Fruit fly (Drosophila melanogaster) whole organism, adult: ENCODE measurements around the gene BNIP3.

Experiments used
- CG11617 ChIP-seq: fragments of 200-800 bp; sonication (Bioruptor generic); optimal IDR thresholded peaks from 2 replicates; lab custom pipeline; 2017; ENCODE audit warnings: mild to moderate bottlenecking, missing biosample characterization, missing genetic modification reagents, missing genetic modification characterization
- CG12768 ChIP-seq: fragments of 200-800 bp; sonication (Bioruptor generic); optimal IDR thresholded peaks from 2 replicates; lab custom pipeline; 2017; ENCODE audit warnings: missing biosample characterization, missing genetic modification characterization, mild to moderate bottlenecking, moderate library complexity, missing genetic modification reagents
- CG14711 ChIP-seq: fragments of 200-800 bp; sonication (Bioruptor generic); optimal IDR thresholded peaks from 2 replicates; lab custom pipeline; 2018; ENCODE audit warnings: missing biosample characterization, mild to moderate bottlenecking, missing genetic modification characterization, moderate library complexity
- CG1620 ChIP-seq: fragments of 200-800 bp; sonication (Bioruptor generic); optimal IDR thresholded peaks from 2 replicates; lab custom pipeline; 2016; ENCODE audit warnings: missing biosample characterization, missing genetic modification characterization
- CG33017 ChIP-seq: fragments of 200-800 bp; sonication (Bioruptor generic); optimal IDR thresholded peaks from 2 replicates; lab custom pipeline; 2018; ENCODE audit warnings: missing biosample characterization, mild to moderate bottlenecking, missing genetic modification characterization, moderate library complexity
- CG5204 ChIP-seq: fragments of 200-800 bp; sonication (Bioruptor generic); optimal IDR thresholded peaks from 2 replicates; lab custom pipeline; 2016; ENCODE audit warnings: missing biosample characterization, missing genetic modification characterization
- CG7045 ChIP-seq: fragments of 200-800 bp; sonication (Bioruptor generic); optimal IDR thresholded peaks from 2 replicates; lab custom pipeline; 2017; ENCODE audit warnings: missing biosample characterization, mild to moderate bottlenecking, missing genetic modification characterization
- CG7101 ChIP-seq: fragments of 200-800 bp; sonication (Bioruptor generic); optimal IDR thresholded peaks from 2 replicates; lab custom pipeline; 2018; ENCODE audit warnings: missing biosample characterization, mild to moderate bottlenecking, missing genetic modification characterization, moderate library complexity
- Clk ChIP-seq: fragments of 200-800 bp; sonication (Bioruptor generic); optimal IDR thresholded peaks from 2 replicates; lab custom pipeline; 2017; ENCODE audit warnings: missing biosample characterization, missing genetic modification characterization
- Crg-1 ChIP-seq: fragments of 200-800 bp; sonication (Bioruptor generic); optimal IDR thresholded peaks from 2 replicates; lab custom pipeline; 2016; ENCODE audit warnings: missing biosample characterization, missing genetic modification characterization
- Hr96 ChIP-seq: fragments of 200-800 bp; sonication (Bioruptor generic); optimal IDR thresholded peaks from 2 replicates; lab custom pipeline; 2016; ENCODE audit warnings: missing biosample characterization, missing genetic modification characterization
- Mnt ChIP-seq: fragments of 200-800 bp; sonication (Bioruptor generic); optimal IDR thresholded peaks from 2 replicates; lab custom pipeline; 2016; ENCODE audit warnings: missing biosample characterization, mild to moderate bottlenecking, missing genetic modification characterization
- bab1 ChIP-seq: fragments of 200-800 bp; sonication (Bioruptor generic); optimal IDR thresholded peaks from 3 replicates; lab custom pipeline; 2019; ENCODE audit warnings: missing biosample characterization, mild to moderate bottlenecking, missing genetic modification characterization, moderate library complexity
- cic ChIP-seq: fragments of 200-800 bp; sonication (Bioruptor generic); optimal IDR thresholded peaks from 2 replicates; lab custom pipeline; 2017; ENCODE audit warnings: missing biosample characterization, mild to moderate bottlenecking, missing genetic modification characterization, moderate library complexity
- cnc ChIP-seq, 2 experiments: fragments of >200 bp; optimal IDR thresholded peaks; 2 replicates each; lab custom pipeline; 2017
- kay ChIP-seq: fragments of 200-800 bp; sonication (Bioruptor generic); peaks from one replicate; lab custom pipeline; 2016; ENCODE audit warnings: missing biosample characterization, missing genetic modification characterization, borderline replicate concordance
- ovo ChIP-seq: fragments of 200-800 bp; sonication (Bioruptor generic); optimal IDR thresholded peaks from 2 replicates; lab custom pipeline; 2016; ENCODE audit warnings: missing biosample characterization, missing genetic modification characterization
- pad ChIP-seq: fragments of 200-800 bp; sonication (Bioruptor generic); optimal IDR thresholded peaks from 3 replicates; lab custom pipeline; 2017; ENCODE audit warnings: missing biosample characterization, missing genetic modification characterization, mild to moderate bottlenecking, moderate library complexity, missing genetic modification reagents
- tj ChIP-seq: fragments of 200-800 bp; sonication (Bioruptor generic); optimal IDR thresholded peaks from 3 replicates; lab custom pipeline; 2017; ENCODE audit warnings: missing biosample characterization, mild to moderate bottlenecking, missing genetic modification characterization, moderate library complexity
- toe ChIP-seq: fragments of 200-800 bp; sonication (Bioruptor generic); optimal IDR thresholded peaks from 2 replicates; lab custom pipeline; 2016; ENCODE audit warnings: missing biosample characterization, missing genetic modification characterization

The BNIP3 gene

dm6 chr3L:20474197-20474788 lies 44.9 kb downstream of the BNIP3 start, which contains the start of gene isoQC:
Gene isoQC, plus strand, starts transcription at chr3L:20474466.
- TF ChIP-seq Mnt (GFP tag; lab: Kevin White, UChicago) (peak; percentile 60), kay (peak; percentile 90), pad (GFP tag; lab: Kevin White, UChicago) (no peak), CG11617 (GFP tag; lab: Kevin White, UChicago) (no peak), tj (no peak), Hr96 (GFP tag; lab: Kevin White, UChicago) (no peak)

DNA sequence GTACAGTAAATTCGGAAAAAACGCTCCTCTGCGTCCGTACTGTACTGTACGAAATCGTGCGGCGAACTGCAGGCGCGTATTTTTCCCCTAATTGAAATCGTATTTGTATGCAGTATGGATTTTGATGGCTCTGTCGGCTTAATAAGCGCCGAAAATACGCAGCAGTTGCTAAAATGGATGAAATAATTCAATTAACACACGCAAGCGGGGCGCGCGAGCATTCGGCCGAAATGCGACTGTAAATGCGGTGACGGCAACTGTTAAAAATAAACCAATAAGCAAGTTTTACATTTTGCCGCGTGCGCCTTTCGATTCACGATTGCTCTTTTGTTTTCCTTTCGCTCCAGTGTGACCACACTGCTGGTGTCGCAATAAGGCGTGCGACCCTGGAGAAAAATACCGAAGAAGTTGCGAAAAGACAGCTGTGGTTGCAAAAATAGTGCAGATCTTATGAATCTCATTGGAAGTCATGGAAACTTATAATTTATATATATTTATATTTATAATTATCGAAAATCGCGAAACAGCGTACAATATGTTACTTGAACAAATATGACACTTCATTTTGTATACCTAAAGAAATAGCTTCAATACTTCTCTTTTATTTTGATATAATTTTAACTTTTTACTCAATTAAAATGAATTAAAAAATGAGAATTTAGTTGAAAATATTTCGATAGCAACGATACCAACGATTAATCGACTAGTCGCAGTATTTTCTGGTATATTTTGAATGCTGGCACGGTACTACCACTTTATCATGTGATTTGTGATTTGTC lies 46.0 kb downstream of the BNIP3 start, which contains the start of the genes CG32428 and CG5969:
CG32428 (minus strand) TSS at position 703 of the 779 bp plus-strand sequence.
CG5969 (plus strand) TSS at position 763 of the 779 bp plus-strand sequence.
- TF ChIP-seq cnc (optimal IDR thresholded peaks at IDR 0.05; lab: Kevin White, UChicago) (no peak), Mnt (GFP tag; lab: Kevin White, UChicago) (peak; percentile 60), CG11617 (GFP tag; lab: Kevin White, UChicago) (peak; percentile 40), CG7101 (tag; lab: Kevin White, UChicago) (peak; percentile 74), toe (GFP tag; lab: Kevin White, UChicago) (peak; percentile 8), CG12768 (peak; percentile 78), Hr96 (GFP tag; lab: Kevin White, UChicago) (no peak), tj (peak; percentile 82), pad (GFP tag; lab: Kevin White, UChicago) (peak; percentile 47), Clk (no peak), CG14711 (tag; lab: Kevin White, UChicago) (peak; percentile 60), CG33017 (tag; lab: Kevin White, UChicago) (peak; percentile 74), CG7045 (GFP tag; lab: Kevin White, UChicago) (peak; percentile 70), ovo (no peak), CG5204 (GFP tag; lab: Kevin White, UChicago) (peak; percentile 11)

DNA sequence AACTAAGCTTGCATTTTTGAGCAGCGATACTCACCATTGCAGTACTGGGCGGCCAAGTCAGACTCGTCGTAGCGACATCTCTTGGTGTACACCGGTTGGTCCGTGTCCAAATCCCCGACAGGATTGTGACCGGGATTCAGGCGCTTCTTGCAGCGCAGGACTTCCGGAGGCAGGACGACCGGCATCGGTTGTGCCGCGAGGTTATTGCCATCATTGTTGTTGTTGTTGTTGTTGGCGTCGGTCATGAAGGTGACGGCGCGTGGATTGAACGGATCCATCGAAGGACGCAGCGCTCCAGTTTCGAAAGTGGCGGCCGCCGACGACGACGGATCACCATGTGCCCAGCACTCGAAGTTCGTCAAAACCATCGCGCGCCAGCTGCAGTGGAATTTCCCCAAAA lies 46.6 kb downstream of the BNIP3 start:
- TF ChIP-seq CG12768: no peak
- no peak for TF ChIP-seq Mnt (GFP tag; lab: Kevin White, UChicago)
- TF ChIP-seq CG11617 (GFP tag; lab: Kevin White, UChicago): no peak
- TF ChIP-seq CG1620 (GFP tag; lab: Kevin White, UChicago): no peak
- no peak for TF ChIP-seq CG7045 (GFP tag; lab: Kevin White, UChicago)
- no peak for TF ChIP-seq cnc (optimal IDR thresholded peaks at IDR 0.05; lab: Kevin White, UChicago)
- no peak for TF ChIP-seq pad (GFP tag; lab: Kevin White, UChicago)
- no peak for TF ChIP-seq ovo
- TF ChIP-seq Hr96 (GFP tag; lab: Kevin White, UChicago): no peak
- no peak for TF ChIP-seq CG33017 (tag; lab: Kevin White, UChicago)
- TF ChIP-seq Clk: no peak
- no peak for TF ChIP-seq cic (GFP tag; lab: Kevin White, UChicago)
- no peak for TF ChIP-seq toe (GFP tag; lab: Kevin White, UChicago)
- TF ChIP-seq bab1: no peak
- TF ChIP-seq kay: no peak
- TF ChIP-seq CG14711 (tag; lab: Kevin White, UChicago): no peak
- TF ChIP-seq tj: no peak
- no peak for TF ChIP-seq CG7101 (tag; lab: Kevin White, UChicago)
- no peak for TF ChIP-seq CG5204 (GFP tag; lab: Kevin White, UChicago)

DNA sequence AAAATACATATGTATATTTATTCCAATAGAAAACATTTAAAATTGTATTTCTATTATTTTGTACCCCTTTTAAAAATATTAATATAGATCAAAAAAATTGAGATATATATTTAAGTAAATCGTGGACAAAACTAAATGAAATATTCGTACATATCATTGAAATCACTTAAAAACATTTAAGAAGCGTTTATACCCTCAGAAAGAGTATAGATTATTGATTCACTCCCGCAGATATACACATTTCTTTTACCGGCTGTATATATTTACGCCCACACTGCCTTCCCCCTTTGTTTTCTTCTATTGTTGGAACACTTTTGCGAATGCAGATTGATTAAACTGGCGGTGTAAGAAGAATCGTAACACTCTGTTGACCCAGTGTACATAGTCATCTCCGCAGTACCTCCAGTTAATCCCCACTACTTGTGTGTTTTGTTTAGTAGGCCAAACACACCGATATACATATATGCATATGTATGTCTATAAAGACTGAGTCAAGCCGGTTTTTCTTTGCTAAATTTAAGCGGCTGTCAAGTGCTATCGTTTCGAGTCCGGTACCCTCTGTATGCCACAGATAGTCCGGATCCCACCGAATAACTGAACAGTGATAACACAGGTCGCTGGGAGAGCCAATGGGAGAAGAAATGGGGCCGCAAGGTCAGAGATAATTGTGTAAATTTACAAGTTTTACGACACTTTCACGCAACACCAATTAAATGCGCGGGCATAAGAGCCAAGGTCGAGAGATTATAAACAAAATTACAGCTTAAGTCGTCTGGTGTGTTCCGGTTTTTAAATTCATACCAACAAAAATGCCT lies 47.5 kb downstream of the BNIP3 start:
- TF ChIP-seq ovo (peak; percentile 53), Mnt (GFP tag; lab: Kevin White, UChicago) (peak; percentile 63), bab1 (no peak), CG7101 (tag; lab: Kevin White, UChicago) (peak; percentile 76), CG11617 (GFP tag; lab: Kevin White, UChicago) (peak; percentile 41), CG14711 (tag; lab: Kevin White, UChicago) (peak; percentile 62), Hr96 (GFP tag; lab: Kevin White, UChicago) (peak; percentile 19), CG7045 (GFP tag; lab: Kevin White, UChicago) (no peak), tj (no peak), cnc (optimal IDR thresholded peaks at IDR 0.05; lab: Kevin White, UChicago) (no peak), CG33017 (tag; lab: Kevin White, UChicago) (peak; percentile 84), Clk (no peak), CG12768 (peak; percentile 32), pad (GFP tag; lab: Kevin White, UChicago) (peak; percentile 50), CG5204 (GFP tag; lab: Kevin White, UChicago) (peak; percentile 17), cic (GFP tag; lab: Kevin White, UChicago) (peak; percentile 71), toe (GFP tag; lab: Kevin White, UChicago) (peak; percentile 46), CG1620 (GFP tag; lab: Kevin White, UChicago) (peak; percentile 12), Crg-1 (GFP tag; lab: Kevin White, UChicago) (peak; percentile 87), kay (peak; percentile 50)

dm6 chr3L:20470991-20471498 lies 48.1 kb downstream of the BNIP3 start:
- TF ChIP-seq CG14711 (tag; lab: Kevin White, UChicago) (no peak), Hr96 (GFP tag; lab: Kevin White, UChicago) (no peak), Crg-1 (GFP tag; lab: Kevin White, UChicago) (no peak), ovo (no peak), CG5204 (GFP tag; lab: Kevin White, UChicago) (no peak), CG1620 (GFP tag; lab: Kevin White, UChicago) (no peak), CG12768 (peak; percentile 26), CG7101 (tag; lab: Kevin White, UChicago) (no peak), cnc (optimal IDR thresholded peaks at IDR 0.05; lab: Kevin White, UChicago) (no peak), tj (peak; percentile 19), CG11617 (GFP tag; lab: Kevin White, UChicago) (peak; percentile 6), Mnt (GFP tag; lab: Kevin White, UChicago) (peak; percentile 30), bab1 (no peak), kay (peak; percentile 96), CG33017 (tag; lab: Kevin White, UChicago) (no peak), toe (GFP tag; lab: Kevin White, UChicago) (no peak), cic (GFP tag; lab: Kevin White, UChicago) (peak; percentile 86), pad (GFP tag; lab: Kevin White, UChicago) (no peak), CG7045 (GFP tag; lab: Kevin White, UChicago) (peak; percentile 55), Clk (peak; percentile 44)
